Worm (Caenorhabditis elegans) whole organism, late embryonic: Measurements from ENCODE around the gene fbxb-118.

ENCODE experiments used
- ahr-1 ChIP-seq: sonication (generic microtip); optimal IDR thresholded peaks from 2 replicates; lab custom pipeline; 2016; ENCODE audit warnings: missing genetic modification characterization, missing compliant biosample characterization
- odd-2 ChIP-seq: sonication (generic microtip); optimal IDR thresholded peaks from 2 replicates; lab custom pipeline; 2017; ENCODE audit warnings: antibody characterized with exemption, mild to moderate bottlenecking, missing genetic modification characterization, missing compliant biosample characterization
- tbx-2 ChIP-seq: sonication (generic microtip); optimal IDR thresholded peaks from 2 replicates; lab custom pipeline; 2016; ENCODE audit warnings: missing genetic modification characterization, missing compliant biosample characterization

DNA sequence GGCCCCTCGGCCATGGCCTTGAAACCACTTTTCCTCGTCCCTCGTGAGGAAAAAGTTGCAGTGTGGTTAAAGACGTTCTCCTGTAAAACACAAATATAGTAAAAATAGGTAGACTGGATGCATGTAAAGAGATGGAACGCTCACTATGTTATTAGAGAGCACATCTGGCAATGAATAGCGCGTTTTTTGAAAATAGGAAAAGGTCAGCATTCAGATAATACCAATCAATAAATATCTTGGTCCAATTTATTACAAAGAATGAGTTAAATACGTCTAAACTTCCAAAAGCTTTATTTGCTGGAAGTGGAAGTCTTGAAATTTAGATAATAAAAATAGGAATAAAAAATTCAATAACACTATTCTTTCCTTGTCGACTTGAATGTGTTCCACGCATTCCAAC is 1.4 kb downstream of the fbxb-118 start, which contains the start of gene gadr-4:
- TF ChIP-seq tbx-2 (tag; lab: Kevin White, UChicago): no peak
- no peak for TF ChIP-seq ahr-1 (tag; lab: Kevin White, UChicago)
- no peak for TF ChIP-seq odd-2 (tag; lab: Kevin White, UChicago)
